Fruit fly (Drosophila melanogaster): ENCODE data around the gene CG33490.

DNA sequence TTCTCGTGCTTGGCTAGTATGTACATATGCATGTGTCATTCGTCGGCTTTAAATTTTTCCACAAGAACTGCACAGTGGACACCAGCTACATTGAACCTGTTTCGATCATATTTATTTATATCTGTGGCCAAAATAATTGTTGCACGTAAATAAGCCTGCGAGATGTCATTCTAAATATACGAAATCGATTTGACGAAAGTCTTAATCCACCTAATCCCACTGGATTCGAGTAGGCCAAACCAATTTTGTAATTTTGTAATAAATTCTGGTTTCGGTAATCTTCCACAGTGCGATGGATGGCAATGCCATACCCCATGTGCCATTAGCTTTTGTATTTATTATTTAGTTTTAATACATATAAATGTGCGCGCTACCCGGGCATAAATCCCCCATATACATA lies 31.5 kb downstream of the CG33490 start:
- TF ChIP-seq psq (optimal IDR thresholded peaks at IDR 0.05) = no peak
- no peak for TF ChIP-seq Dll (optimal IDR thresholded peaks at IDR 0.05)
- TF ChIP-seq CG8478 (optimal IDR thresholded peaks at IDR 0.05) = no peak

All from whole organism.